Worm (Caenorhabditis elegans) whole organism, L3 larva: ENCODE data around the gene srh-186.

Experiments used
- ZK546.5 ChIP-seq: sonication (generic microtip); optimal IDR thresholded peaks from 2 replicates; lab custom pipeline; 2017; ENCODE audit warnings: missing biosample characterization, missing genetic modification characterization
- aly-2 ChIP-seq: fragments of 150-350 bp; optimal IDR thresholded peaks from 2 replicates; lab custom pipeline; 2014; ENCODE audit warnings: missing biosample characterization, missing genetic modification characterization
- ama-1 ChIP-seq: fragments of 150-350 bp; optimal IDR thresholded peaks from 2 replicates; lab custom pipeline; 2018
- egl-27 ChIP-seq: sonication (generic microtip); optimal IDR thresholded peaks from 4 replicates; lab custom pipeline; 2017; ENCODE audit warnings: missing biosample characterization, missing genetic modification reagents, missing genetic modification characterization
- fos-1 ChIP-seq: fragments of 150-350 bp; optimal IDR thresholded peaks from 2 replicates; lab custom pipeline; 2014; ENCODE audit warnings: missing biosample characterization, missing genetic modification characterization
- lin-39 ChIP-seq: fragments of 150-350 bp; optimal IDR thresholded peaks from 2 replicates; lab custom pipeline; 2018; ENCODE audit warnings: missing biosample characterization, missing genetic modification reagents, missing genetic modification characterization
- nhr-28 ChIP-seq: fragments of 150-350 bp; optimal IDR thresholded peaks from 2 replicates; lab custom pipeline; 2014; ENCODE audit warnings: missing biosample characterization, missing genetic modification characterization
- nhr-43 ChIP-seq: sonication (generic microtip); optimal IDR thresholded peaks from 2 replicates; lab custom pipeline; 2016; ENCODE audit warnings: mild to moderate bottlenecking, missing genetic modification characterization, missing compliant biosample characterization; ENCODE audit not compliant: poor library complexity, severe bottlenecking
- pqm-1 ChIP-seq: fragments of 150-350 bp; optimal IDR thresholded peaks from 2 replicates; lab custom pipeline; 2017; ENCODE audit warnings: missing biosample characterization, missing genetic modification characterization, inconsistent platforms
- unc-39 ChIP-seq: sonication (generic microtip); optimal IDR thresholded peaks from 4 replicates; lab custom pipeline; 2017; ENCODE audit warnings: missing biosample characterization, missing genetic modification characterization

- no peak for TF ChIP-seq ZK546.5 (tag; lab: Kevin White, UChicago)
- no peak for TF ChIP-seq ama-1
- no peak for TF ChIP-seq pqm-1
- no peak for TF ChIP-seq lin-39 (tag; lab: Kevin White, UChicago)
- no peak for TF ChIP-seq unc-39 (tag; lab: Kevin White, UChicago)
- TF ChIP-seq nhr-43 (tag; lab: Kevin White, UChicago) = no peak
- TF ChIP-seq egl-27 (tag; lab: Kevin White, UChicago) = no peak
- TF ChIP-seq fos-1 (tag; lab: Kevin White, UChicago) = no peak
- TF ChIP-seq nhr-28 (tag; lab: Kevin White, UChicago) = no peak
- TF ChIP-seq aly-2 (tag; lab: Kevin White, UChicago) = no peak
These were observed 42.9 kb upstream of the srh-186 start for ce11 chrV:15912677-15913076.
